Fruit fly (Drosophila melanogaster): ENCODE measurements around the gene Past1.

Past1 gene

DNA sequence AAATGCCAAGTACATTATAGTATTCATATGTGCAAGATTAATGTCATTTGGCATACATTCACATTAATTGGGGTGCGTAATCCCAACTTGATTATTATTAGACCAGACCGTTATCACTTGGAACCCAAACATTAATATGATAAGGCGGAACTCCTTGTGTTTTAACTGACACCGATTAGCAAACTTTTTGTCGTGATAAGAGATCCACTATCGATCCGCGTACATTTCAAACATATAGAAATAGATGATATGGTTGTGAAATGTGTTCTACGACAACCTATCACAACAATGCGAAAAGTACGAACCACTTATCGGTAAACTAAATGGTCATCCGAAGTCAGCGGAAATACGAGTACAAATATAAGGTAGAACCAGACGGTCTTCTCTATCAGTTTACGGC lies 42.1 kb downstream of the Past1 start, which contains the start of gene Ugt37A2:
TSS of gene Ugt37A2 (plus strand) at position 396 of the 400 bp plus-strand sequence.
- no peak for TF ChIP-seq Jra (GFP tag; optimal IDR thresholded peaks at IDR 0.05)
- no peak for TF ChIP-seq CG32264 (GFP tag; optimal IDR thresholded peaks at IDR 0.05)
- TF ChIP-seq lola (GFP tag; optimal IDR thresholded peaks at IDR 0.05) = no peak
- no peak for TF ChIP-seq Abd-B (GFP tag; optimal IDR thresholded peaks at IDR 0.05)
- TF ChIP-seq h (GFP tag; optimal IDR thresholded peaks at IDR 0.05) = no peak
- no peak for TF ChIP-seq ey (GFP tag; optimal IDR thresholded peaks at IDR 0.05)
- TF ChIP-seq GATAd (GFP tag; optimal IDR thresholded peaks at IDR 0.05) = no peak
- no peak for TF ChIP-seq Dfd (GFP tag; optimal IDR thresholded peaks at IDR 0.05)
- TF ChIP-seq usp (GFP tag; optimal IDR thresholded peaks at IDR 0.05) = no peak
- no peak for TF ChIP-seq brk (GFP tag; optimal IDR thresholded peaks at IDR 0.05)
- TF ChIP-seq dl (GFP tag; optimal IDR thresholded peaks at IDR 0.05; ENCODE audit: insufficient read depth in 1 of 2, partially characterized antibody in 2 of 2) = no peak
- no peak for TF ChIP-seq Rel (GFP tag; optimal IDR thresholded peaks at IDR 0.05)
- TF ChIP-seq Rel (tag; optimal IDR thresholded peaks at IDR 0.05) = no peak
- TF ChIP-seq woc (GFP tag; optimal IDR thresholded peaks at IDR 0.05) = no peak
- no peak for TF ChIP-seq Myc (optimal IDR thresholded peaks at IDR 0.05)
- no peak for TF ChIP-seq dmrt93B (GFP tag; optimal IDR thresholded peaks at IDR 0.05)
- no peak for TF ChIP-seq tai (GFP tag; optimal IDR thresholded peaks at IDR 0.05)
- TF ChIP-seq fru (GFP tag; optimal IDR thresholded peaks at IDR 0.05) = no peak
- no peak for TF ChIP-seq pan (optimal IDR thresholded peaks at IDR 0.05)
- TF ChIP-seq Dif (GFP tag; optimal IDR thresholded peaks at IDR 0.05; ENCODE audit: partially characterized antibody) = no peak

DNA sequence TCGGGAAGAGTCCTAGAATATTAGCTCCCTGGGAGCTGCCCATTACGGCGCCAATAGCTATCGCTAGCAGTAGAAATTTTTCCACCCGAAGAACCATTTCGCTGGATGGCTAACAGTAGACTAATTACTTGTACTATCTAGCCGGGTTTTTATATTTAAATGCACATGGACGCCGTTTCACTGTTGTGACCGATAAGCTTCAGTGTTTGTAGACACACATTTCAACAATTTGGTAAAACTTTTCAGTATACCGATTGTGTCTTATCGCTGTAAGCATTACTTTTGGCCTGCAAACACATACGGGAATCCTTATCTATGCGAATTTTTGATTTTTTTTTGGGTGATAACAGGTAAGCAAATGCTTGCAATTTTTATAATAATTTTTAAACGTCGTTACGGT lies 46.5 kb downstream of the Past1 start, which contains the start of gene Ugt37A3:
TSS of gene Ugt37A3 (minus strand) at position 101 of the 400 bp plus-strand sequence.
- TF ChIP-seq pan (optimal IDR thresholded peaks at IDR 0.05) = no peak
- TF ChIP-seq Mio (GFP tag; optimal IDR thresholded peaks at IDR 0.05) = no peak
- no peak for TF ChIP-seq Vsx2 (GFP tag; optimal IDR thresholded peaks at IDR 0.05; ENCODE audit: partially characterized antibody)
- peak; percentile 8 for TF ChIP-seq CrebA (GFP tag; optimal IDR thresholded peaks at IDR 0.05; ENCODE audit: borderline replicate concordance)
- TF ChIP-seq fru (GFP tag; optimal IDR thresholded peaks at IDR 0.05) = peak; percentile 37

DNA sequence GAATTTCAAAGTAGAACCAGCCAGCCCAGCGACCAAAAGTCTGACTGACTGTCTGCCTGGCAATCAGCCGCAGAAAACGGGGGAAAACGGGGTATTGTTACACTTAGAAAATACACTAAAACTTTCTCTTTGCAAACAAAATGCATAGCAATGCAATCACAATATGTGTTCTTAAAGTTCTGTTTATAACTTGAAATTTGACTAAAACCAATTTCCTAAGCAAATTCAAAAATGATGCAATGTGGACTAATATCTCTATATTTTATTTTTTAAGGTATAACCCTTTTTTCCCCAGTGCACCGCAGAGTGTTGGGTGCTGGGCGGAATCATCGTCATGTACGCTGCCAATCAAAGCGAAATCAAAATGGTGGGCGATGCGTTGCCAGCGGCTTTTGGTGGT lies 53.9 kb downstream of the Past1 start:
- TF ChIP-seq woc (GFP tag; optimal IDR thresholded peaks at IDR 0.05) (no peak), sage (GFP tag; optimal IDR thresholded peaks at IDR 0.05) (no peak), Abd-B (GFP tag; optimal IDR thresholded peaks at IDR 0.05) (no peak), jim (GFP tag; optimal IDR thresholded peaks at IDR 0.05) (no peak), dmrt93B (GFP tag; optimal IDR thresholded peaks at IDR 0.05) (no peak), Hr83 (GFP tag; optimal IDR thresholded peaks at IDR 0.05; ENCODE audit: poor library complexity, severe bottlenecking) (no peak), fru (GFP tag; optimal IDR thresholded peaks at IDR 0.05) (no peak), N (GFP tag; optimal IDR thresholded peaks at IDR 0.05) (no peak), brk (GFP tag; optimal IDR thresholded peaks at IDR 0.05) (no peak)
